Worm (Caenorhabditis elegans): ENCODE measurements around the gene abu-12.

abu-12 gene

DNA sequence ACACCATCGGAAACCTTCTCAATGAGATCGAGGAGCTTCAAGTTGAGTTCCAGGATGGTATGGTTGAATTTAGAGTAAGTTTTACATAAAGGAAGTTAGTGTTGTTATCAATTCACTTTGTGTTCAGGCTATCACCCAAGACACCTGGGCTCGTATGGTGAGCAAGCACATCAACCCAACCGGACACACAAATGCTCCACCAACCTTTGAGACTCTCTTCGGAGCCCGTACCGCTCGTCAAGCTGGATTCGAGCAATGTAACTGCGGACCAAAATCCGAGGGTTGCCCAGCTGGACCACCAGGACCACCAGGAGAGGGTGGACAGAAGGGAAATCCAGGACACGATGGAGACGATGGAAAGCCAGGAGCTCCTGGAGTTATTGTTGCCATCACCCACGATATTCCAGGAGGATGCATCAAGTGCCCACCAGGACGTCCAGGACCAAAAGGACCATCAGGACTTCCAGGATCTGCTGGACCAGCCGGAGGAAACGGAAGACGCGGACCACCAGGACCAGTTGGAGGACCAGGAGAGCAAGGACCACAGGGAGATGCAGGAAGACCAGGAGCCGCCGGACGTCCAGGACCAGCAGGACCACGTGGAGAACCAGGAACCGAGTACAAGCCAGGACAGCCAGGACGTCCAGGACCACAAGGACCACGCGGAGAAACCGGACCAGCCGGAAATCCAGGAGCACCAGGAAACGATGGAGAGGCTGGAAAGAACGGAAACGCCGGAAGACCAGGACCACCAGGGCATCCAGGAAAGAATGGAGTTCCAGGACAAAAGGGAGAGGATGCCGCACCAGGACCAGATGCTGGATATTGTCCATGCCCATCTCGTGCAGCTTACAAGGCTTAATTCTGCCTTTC, 35.4 kb downstream of the abu-12 start (continued):
- TF ChIP-seq aly-2 (tag; optimal IDR thresholded peaks at IDR 0.05) (no peak), madf-5 (GFP tag; IDR thresholded peaks at IDR 0.05) (peak in 1 of 2 experiments; percentile 99; a peak in 2 of 4 replicates), daf-8 (GFP tag; IDR thresholded peaks at IDR 0.05) (no peak), hif-1 (tag; optimal IDR thresholded peaks at IDR 0.05) (no peak), mdt-29 (GFP tag; IDR thresholded peaks at IDR 0.05) (0 out of 2 replicates have a peak, but pooled peaks have one; percentile 4), mxl-3 (GFP tag; optimal IDR thresholded peaks at IDR 0.05) (peak; percentile 15), zip-11 (GFP tag; IDR thresholded peaks at IDR 0.05) (no peak), snpc-1.2 (GFP tag; IDR thresholded peaks at IDR 0.05) (no peak), ZK337.2 (GFP tag; IDR thresholded peaks at IDR 0.05) (no peak), T20F7.1 (GFP tag; optimal IDR thresholded peaks at IDR 0.05) (no peak), hmg-1.1 (GFP tag; IDR thresholded peaks at IDR 0.05) (0 out of 2 replicates have a peak, but pooled peaks have one; percentile 14), unc-39 (tag; optimal IDR thresholded peaks at IDR 0.05) (no peak), mes-2 (tag; optimal IDR thresholded peaks at IDR 0.05; ENCODE audit: poor library complexity, severe bottlenecking) (no peak), Y48G9A.11 (GFP tag; IDR thresholded peaks at IDR 0.05) (no peak)

DNA sequence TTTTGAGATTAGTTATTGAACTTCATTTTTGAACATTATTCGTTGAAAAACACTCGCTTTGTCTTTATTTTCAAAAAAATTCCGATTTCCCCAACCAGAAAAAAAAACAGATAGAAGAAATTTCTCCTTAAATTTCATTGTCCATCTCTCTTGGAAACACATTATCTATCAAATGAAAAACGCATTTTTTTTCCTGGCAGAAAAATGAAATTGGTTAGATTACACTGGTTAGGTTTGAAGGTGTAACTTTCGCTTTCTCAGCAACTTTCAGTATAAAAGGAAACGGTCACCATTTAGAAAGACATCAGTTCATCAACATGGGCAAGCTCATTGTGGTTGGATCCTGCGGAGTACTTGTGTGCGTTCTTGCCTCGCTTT, 36.0 kb downstream of the abu-12 start, which contains the start of gene col-19:
col-19 (plus strand) TSS at position 301 of the 378 bp plus-strand sequence.
- TF ChIP-seq hmg-1.1 (GFP tag; IDR thresholded peaks at IDR 0.05) = no peak
- TF ChIP-seq zfp-2 (tag; optimal IDR thresholded peaks at IDR 0.05) = no peak
- TF ChIP-seq sdz-12 (GFP tag; optimal IDR thresholded peaks at IDR 0.05) = no peak
- TF ChIP-seq ces-1 (GFP tag; optimal IDR thresholded peaks at IDR 0.05) = no peak
- no peak for TF ChIP-seq F37D6.2 (tag; optimal IDR thresholded peaks at IDR 0.05)

DNA sequence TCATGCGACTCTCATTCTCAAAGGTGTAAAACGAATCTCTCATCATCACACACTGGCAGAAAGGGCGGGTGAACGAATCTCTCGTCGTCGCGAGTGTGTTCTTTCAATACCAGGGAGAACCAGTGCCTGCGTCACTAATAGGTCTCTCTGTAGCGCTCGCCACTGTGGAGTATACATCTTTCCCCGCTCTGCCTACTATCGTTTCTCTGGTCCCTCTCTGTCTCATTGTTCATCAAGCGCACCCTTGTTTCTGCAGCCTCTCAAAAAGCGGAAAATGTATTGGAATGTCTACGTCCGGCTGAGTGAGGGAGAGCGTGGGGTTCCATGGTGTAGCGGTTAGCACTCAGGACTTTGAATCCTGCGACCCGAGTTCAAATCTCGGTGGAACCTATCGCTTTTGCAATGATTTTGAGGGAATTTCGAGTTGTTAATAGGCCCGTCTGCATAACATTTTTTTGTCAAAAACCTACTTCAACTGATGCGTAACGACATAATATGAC, 47.3 kb downstream of the abu-12 start:
- TF ChIP-seq lin-15B (tag; optimal IDR thresholded peaks at IDR 0.05) (no peak), hlh-11 (tag; optimal IDR thresholded peaks at IDR 0.05) (peak; percentile 89), nhr-77 (tag; optimal IDR thresholded peaks at IDR 0.05) (peak; percentile 95), madf-9 (GFP tag; conservative IDR thresholded peaks at IDR 0.05) (peak; percentile 61; the same call in 1 of the 2 replicates), mxl-3 (GFP tag; optimal IDR thresholded peaks at IDR 0.05) (peak; percentile 79), madf-5 (GFP tag; IDR thresholded peaks at IDR 0.05) (peak; percentile 40 to 78; a peak in 1 of 4 replicates), R02D3.7 (tag; optimal IDR thresholded peaks at IDR 0.05) (no peak), rbr-2 (tag; optimal IDR thresholded peaks at IDR 0.05) (peak; percentile 97), pqm-1 (tag; optimal IDR thresholded peaks at IDR 0.05) (no peak), cey-2 (tag; optimal IDR thresholded peaks at IDR 0.05; ENCODE audit: borderline replicate concordance, insufficient read depth) (no peak), dmd-9 (GFP tag; IDR thresholded peaks at IDR 0.05) (peak; percentile 81), egl-43 (GFP tag; IDR thresholded peaks at IDR 0.05) (peak; percentile 95), zag-1 (tag; optimal IDR thresholded peaks at IDR 0.05) (peak; percentile 70), nhr-6 (tag; optimal IDR thresholded peaks at IDR 0.05) (peak; percentile 88), mdt-29 (GFP tag; IDR thresholded peaks at IDR 0.05) (peak; percentile 72; the same call in 1 of the 2 replicates), lim-7 (GFP tag; IDR thresholded peaks at IDR 0.05) (peak; percentile 87), ceh-32 (tag; optimal IDR thresholded peaks at IDR 0.05; ENCODE audit: poor library complexity) (peak; percentile 76), dpl-1 (GFP tag; optimal IDR thresholded peaks at IDR 0.05) (peak; percentile 60), F37D6.2 (tag; optimal IDR thresholded peaks at IDR 0.05) (peak; percentile 94), zfp-3 (GFP tag; conservative IDR thresholded peaks at IDR 0.05) (peak; percentile 84), ceh-44 (GFP tag; IDR thresholded peaks at IDR 0.05) (no peak), ctbp-1 (GFP tag; IDR thresholded peaks at IDR 0.05) (peak; percentile 87), jun-1 (tag; optimal IDR thresholded peaks at IDR 0.05) (peak; percentile 91), skn-1 (tag; optimal IDR thresholded peaks at IDR 0.05) (no peak), daf-12 (tag; optimal IDR thresholded peaks at IDR 0.05) (no peak), unc-39 (tag; optimal IDR thresholded peaks at IDR 0.05) (no peak), spr-1 (tag; optimal IDR thresholded peaks at IDR 0.05) (peak; percentile 93), Y5F2A.4 (GFP tag; optimal IDR thresholded peaks at IDR 0.05) (no peak), ceh-20 (GFP tag; IDR thresholded peaks at IDR 0.05) (peak; percentile 79), daf-16 (GFP tag; optimal IDR thresholded peaks at IDR 0.05) (peak; percentile 77 to 88), daf-16 (tag; optimal IDR thresholded peaks at IDR 0.05) (peak; percentile 91), lsy-2 (tag; optimal IDR thresholded peaks at IDR 0.05) (peak; percentile 86 to 88)

Data from whole organism, L4 larva.